Fruit fly (Drosophila melanogaster): Measurements from ENCODE around the gene Rpn5.

Gene Rpn5

dm6 chr3R:5791497-5791896, 2.2 kb downstream of the Rpn5 start, which contains the start of gene Hpf1 (continued):
- TF ChIP-seq jumu (GFP tag; optimal IDR thresholded peaks at IDR 0.05): peak; percentile 98

dm6 chr3R:5794267-5795089, 5.2 kb downstream of the Rpn5 start, which contains the start of the genes PSMG1 and CG10979:
Gene PSMG1, minus strand, starts transcription at chr3R:5794317.
Gene CG10979, plus strand, starts transcription at chr3R:5794705.
- TF ChIP-seq gfzf (GFP tag; optimal IDR thresholded peaks at IDR 0.05): peak; percentile 91
- TF ChIP-seq chinmo (GFP tag; IDR thresholded peaks at IDR 0.05; ENCODE audit: partially characterized antibody): 0 out of 4 replicates have a peak, but pooled peaks have one; percentile 50
- TF ChIP-seq CG2712 (tag; optimal IDR thresholded peaks at IDR 0.05): peak; percentile 11
- peak; percentile 61 for TF ChIP-seq YL-1 (GFP tag; optimal IDR thresholded peaks at IDR 0.05)
- TF ChIP-seq nmo (GFP tag; optimal IDR thresholded peaks at IDR 0.05): peak; percentile 49
- peak; percentile 27 for TF ChIP-seq CG12391 (tag; optimal IDR thresholded peaks at IDR 0.05)
- peak; percentile 4 for TF ChIP-seq Sry-δ (GFP tag; optimal IDR thresholded peaks at IDR 0.05)
- peak; percentile 65 for TF ChIP-seq Med (GFP tag)
- peak; percentile 65 for TF ChIP-seq zen (tag; optimal IDR thresholded peaks at IDR 0.05)
- TF ChIP-seq CG10267 (tag; optimal IDR thresholded peaks at IDR 0.05): peak; percentile 57
- TF ChIP-seq lbe (GFP tag; optimal IDR thresholded peaks at IDR 0.05): no peak
- TF ChIP-seq Elba2 (GFP tag; optimal IDR thresholded peaks at IDR 0.05): peak; percentile 79
- 0 out of 2 replicates have a peak, but pooled peaks have one; percentile 46 for TF ChIP-seq vvl (GFP tag; IDR thresholded peaks at IDR 0.05)
- peak; percentile 51 for TF ChIP-seq CG14710 (tag; optimal IDR thresholded peaks at IDR 0.05)
- peak; percentile 52 for TF ChIP-seq Dp (GFP tag; optimal IDR thresholded peaks at IDR 0.05)
- TF ChIP-seq CG11093 (GFP tag; IDR thresholded peaks at IDR 0.05): 0 out of 3 replicates have a peak, but pooled peaks have one; percentile 11
- no peak for TF ChIP-seq CG12769 (tag; optimal IDR thresholded peaks at IDR 0.05)
- peak; percentile 61 for TF ChIP-seq Ets97D (GFP tag; optimal IDR thresholded peaks at IDR 0.05)
- TF ChIP-seq CG30020 (tag; optimal IDR thresholded peaks at IDR 0.05): peak; percentile 10
- TF ChIP-seq sens (GFP tag): peak; percentile 80
- TF ChIP-seq CG10274 (GFP tag; optimal IDR thresholded peaks at IDR 0.05): no peak
- peak; percentile 31 for TF ChIP-seq Lhr (GFP tag; optimal IDR thresholded peaks at IDR 0.05)
- TF ChIP-seq Sin3A (optimal IDR thresholded peaks at IDR 0.05): peak; percentile 68
- TF ChIP-seq H15 (GFP tag; IDR thresholded peaks at IDR 0.05): 0 out of 3 replicates have a peak, but pooled peaks have one; percentile 29
- peak; percentile 62 for TF ChIP-seq Myb (GFP tag; optimal IDR thresholded peaks at IDR 0.05)
- TF ChIP-seq CG9797 (GFP tag; optimal IDR thresholded peaks at IDR 0.05): peak; percentile 81
- TF ChIP-seq CoRest (tag; optimal IDR thresholded peaks at IDR 0.05): peak; percentile 31
- TF ChIP-seq CG12659 (GFP tag; optimal IDR thresholded peaks at IDR 0.05): peak; percentile 57
- TF ChIP-seq Abd-B (GFP tag; optimal IDR thresholded peaks at IDR 0.05): no peak
- peak; percentile 19 for TF ChIP-seq stwl (tag; optimal IDR thresholded peaks at IDR 0.05)
- TF ChIP-seq CG2116 (GFP tag; optimal IDR thresholded peaks at IDR 0.05): peak; percentile 37
- no peak for TF ChIP-seq CG3847 (GFP tag; IDR thresholded peaks at IDR 0.05)
- peak; percentile 47 for TF ChIP-seq BEAF-32 (GFP tag; optimal IDR thresholded peaks at IDR 0.05)
- TF ChIP-seq danr (GFP tag; IDR thresholded peaks at IDR 0.05): no peak
- TF ChIP-seq CG4617 (GFP tag; optimal IDR thresholded peaks at IDR 0.05; ENCODE audit: borderline replicate concordance): peak; percentile 23
- TF ChIP-seq pzg (GFP tag; optimal IDR thresholded peaks at IDR 0.05): peak; percentile 37
- no peak for TF ChIP-seq CG7987 (GFP tag; optimal IDR thresholded peaks at IDR 0.05)
- TF ChIP-seq MESR4 (GFP tag; optimal IDR thresholded peaks at IDR 0.05): peak; percentile 59
- no peak for TF ChIP-seq sc (optimal IDR thresholded peaks at IDR 0.05)
- TF ChIP-seq sc (GFP tag; optimal IDR thresholded peaks at IDR 0.05): no peak
- no peak for TF ChIP-seq disco-r (GFP tag; optimal IDR thresholded peaks at IDR 0.05)
- TF ChIP-seq D19B (GFP tag; optimal IDR thresholded peaks at IDR 0.05): no peak
- peak; percentile 42 for TF ChIP-seq phol (tag; optimal IDR thresholded peaks at IDR 0.05)
- TF ChIP-seq Nf-YA (GFP tag; IDR thresholded peaks at IDR 0.05): no peak
- peak; percentile 8 for TF ChIP-seq CG3995 (GFP tag; optimal IDR thresholded peaks at IDR 0.05)

Data from whole organism, embryonic.